Worm (Caenorhabditis elegans) whole organism, L4 larva: ENCODE data around the gene F38B7.11.
A peak's percentile ranks its signal among the peaks of the same experiment; 100 is the strongest.

Source experiments
- F49E8.2 ChIP-seq: sonication (generic microtip); optimal IDR thresholded peaks from 2 replicates; lab custom pipeline; 2016; ENCODE audit warnings: missing compliant biosample characterization, mild to moderate bottlenecking, missing genetic modification characterization, borderline replicate concordance
- R02D3.7 ChIP-seq: fragments of 150-350 bp; sonication (generic microtip); optimal IDR thresholded peaks from 3 replicates; lab custom pipeline; 2014; ENCODE audit warnings: missing biosample characterization, missing genetic modification characterization
- Y48G9A.11 ChIP-seq: fragments of 200-800 bp; sonication (Bioruptor generic); IDR thresholded peaks from 2 replicates; pipeline ENCODE4 v1.3.6; 2022; ENCODE audit warnings: missing genetic modification reagents, missing genetic modification characterization, missing compliant biosample characterization
- madf-9 ChIP-seq: fragments of 200-800 bp; sonication (Bioruptor generic); conservative IDR thresholded peaks from 2 replicates; pipeline ENCODE4 v1.3.6; 2022; ENCODE audit warnings: missing genetic modification reagents, missing genetic modification characterization, missing compliant biosample characterization
- nhr-28 ChIP-seq: fragments of 150-350 bp; optimal IDR thresholded peaks from 2 replicates; lab custom pipeline; 2014; ENCODE audit warnings: missing biosample characterization, missing genetic modification characterization
- pqm-1 ChIP-seq: sonication (generic microtip); optimal IDR thresholded peaks from 2 replicates; lab custom pipeline; 2017; ENCODE audit warnings: missing biosample characterization, missing genetic modification characterization
- skn-1 ChIP-seq: fragments of 150-350 bp; optimal IDR thresholded peaks from 2 replicates; lab custom pipeline; 2014; ENCODE audit warnings: missing biosample characterization, missing genetic modification characterization
- unc-62 ChIP-seq, 3 experiments: fragments of 150-350 bp in 1 of 3; sonication (generic microtip); optimal IDR thresholded peaks in 2 of 3; peaks in 1 of 3; 1 replicate in 1 of 3; 2 replicates in 2 of 3; lab custom pipeline; 2014 to 2017; ENCODE audit warnings: missing biosample characterization in 3 of 3, missing genetic modification characterization in 3 of 3, missing genetic modification reagents in 3 of 3, missing genotype in 1 of 3
- zag-1 ChIP-seq: fragments of 150-350 bp; optimal IDR thresholded peaks from 2 replicates; lab custom pipeline; 2014; ENCODE audit warnings: missing biosample characterization, missing genetic modification characterization
- zfp-3 ChIP-seq: fragments of 200-800 bp; sonication (Bioruptor generic); conservative IDR thresholded peaks from 2 replicates; pipeline ENCODE4 v1.3.6; 2022; ENCODE audit warnings: missing genetic modification reagents, missing genetic modification characterization, missing compliant biosample characterization

- TF ChIP-seq pqm-1, result no peak
- TF ChIP-seq zag-1 (tag; lab: Kevin White, UChicago), result no peak
- TF ChIP-seq unc-62 (GFP tag; optimal IDR thresholded peaks at IDR 0.05 in 1 of 2; lab: Kevin White, UChicago), result no peak
- TF ChIP-seq unc-62 (tag; optimal IDR thresholded peaks at IDR 0.05; lab: Kevin White, UChicago), result no peak
- no peak for TF ChIP-seq skn-1
- no peak for TF ChIP-seq Y48G9A.11
- TF ChIP-seq madf-9 (GFP tag; lab: Robert Waterston, UW), result no peak
- TF ChIP-seq zfp-3 (GFP tag; lab: Robert Waterston, UW), result no peak
- TF ChIP-seq F49E8.2 (tag; lab: Kevin White, UChicago), result no peak
- peak; percentile 39 for TF ChIP-seq nhr-28 (tag; lab: Kevin White, UChicago)
- no peak for TF ChIP-seq R02D3.7 (tag; lab: Kevin White, UChicago)
Observed at ce11 chrV:11574563-11574962, 27.7 kb downstream of the F38B7.11 start.
